Fruit fly (Drosophila melanogaster) whole organism, embryonic: ENCODE results near the gene CG43938.

Experiments used
- Atf3 ChIP-seq: fragments of 200-800 bp; sonication (Bioruptor generic); optimal IDR thresholded peaks from 3 replicates; lab custom pipeline; 2016; ENCODE audit warnings: missing biosample characterization, missing genetic modification characterization
- Awh ChIP-seq: fragments of 200-800 bp; sonication (Bioruptor generic); IDR thresholded peaks from 2 replicates; pipeline ENCODE4, ENCODE4 v1.3.6; 2022; ENCODE audit warnings: missing biosample characterization, missing genetic modification characterization
- CG10462 ChIP-seq: fragments of 200-800 bp; sonication (Bioruptor generic); optimal IDR thresholded peaks from 2 replicates; lab custom pipeline; 2016; ENCODE audit warnings: missing biosample characterization, missing genetic modification characterization
- CG11398 ChIP-seq: fragments of 200-800 bp; sonication (Bioruptor generic); optimal IDR thresholded peaks from 2 replicates; lab custom pipeline; 2016; ENCODE audit warnings: missing biosample characterization, missing genetic modification characterization
- CG12071 ChIP-seq: fragments of 200-800 bp; sonication (Bioruptor generic); optimal IDR thresholded peaks from 3 replicates; lab custom pipeline; 2018; ENCODE audit warnings: missing biosample characterization, mild to moderate bottlenecking, missing genetic modification characterization
- CG13624 ChIP-seq: fragments of 200-800 bp; sonication (Bioruptor generic); optimal IDR thresholded peaks from 2 replicates; lab custom pipeline; 2016; ENCODE audit warnings: missing biosample characterization, missing genetic modification characterization
- CG14014 ChIP-seq: fragments of 200-800 bp; sonication (Bioruptor generic); IDR thresholded peaks from 2 replicates; pipeline ENCODE4 v1.3.6; 2022; ENCODE audit warnings: missing biosample characterization, missing genetic modification characterization
- CG14050 ChIP-seq: fragments of 200-800 bp; sonication (Bioruptor generic); IDR thresholded peaks from 3 replicates; pipeline ENCODE4 v1.3.6; 2022; ENCODE audit warnings: missing biosample characterization, missing genetic modification characterization
- CG14667 ChIP-seq: fragments of 200-800 bp; sonication (Bioruptor generic); IDR thresholded peaks from 2 replicates; pipeline ENCODE4 v1.3.6; 2022; ENCODE audit warnings: missing biosample characterization, missing genetic modification characterization
- CG14860 ChIP-seq: fragments of 200-800 bp; sonication (Bioruptor generic); IDR thresholded peaks from 3 replicates; pipeline ENCODE4 v1.3.6; 2022; ENCODE audit warnings: missing biosample characterization, missing genetic modification characterization; ENCODE audit not compliant: partially characterized antibody
- CG15696 ChIP-seq: fragments of 200-800 bp; sonication (Bioruptor generic); optimal IDR thresholded peaks from 2 replicates; lab custom pipeline; 2019; ENCODE audit warnings: missing biosample characterization, mild to moderate bottlenecking, missing genetic modification characterization, moderate library complexity
- CG16779 ChIP-seq: fragments of 200-800 bp; sonication (Bioruptor generic); IDR thresholded peaks from 2 replicates; pipeline ENCODE4 v1.3.6; 2022; ENCODE audit warnings: missing biosample characterization, missing genetic modification characterization
- CG17612 ChIP-seq: fragments of 200-800 bp; sonication (Bioruptor generic); IDR thresholded peaks from 2 replicates; pipeline ENCODE4 v1.3.6; 2022; ENCODE audit warnings: missing biosample characterization, missing genetic modification characterization
- CG18011 ChIP-seq: fragments of 200-800 bp; sonication (Bioruptor generic); optimal IDR thresholded peaks from 2 replicates; lab custom pipeline; 2017; ENCODE audit warnings: missing biosample characterization, missing genetic modification characterization, mild to moderate bottlenecking, moderate library complexity, missing genotype
- CG18476 ChIP-seq: fragments of 200-800 bp; sonication (Bioruptor generic); optimal IDR thresholded peaks from 2 replicates; lab custom pipeline; 2016; ENCODE audit warnings: missing biosample characterization, mild to moderate bottlenecking, missing genetic modification characterization
- CG30431 ChIP-seq: fragments of 200-800 bp; sonication (Bioruptor generic); optimal IDR thresholded peaks from 2 replicates; lab custom pipeline; 2017; ENCODE audit warnings: missing biosample characterization, missing genetic modification characterization
- CG3065 ChIP-seq: fragments of 200-800 bp; sonication (Bioruptor generic); optimal IDR thresholded peaks from 2 replicates; lab custom pipeline; 2016; ENCODE audit warnings: missing biosample characterization, missing genetic modification characterization
- CG32772 ChIP-seq: fragments of 200-800 bp; sonication (Bioruptor generic); IDR thresholded peaks from 2 replicates; pipeline ENCODE4 v1.3.6; 2022; ENCODE audit warnings: missing biosample characterization, missing genetic modification characterization
- CG33213 ChIP-seq: fragments of 200-800 bp; sonication (Bioruptor generic); optimal IDR thresholded peaks from 3 replicates; lab custom pipeline; 2016; ENCODE audit warnings: missing biosample characterization, missing genetic modification characterization
- CG3407 ChIP-seq: fragments of 200-800 bp; sonication (Bioruptor generic); optimal IDR thresholded peaks from 2 replicates; lab custom pipeline; 2018; ENCODE audit warnings: missing biosample characterization, mild to moderate bottlenecking, missing genetic modification characterization
- CG3726 ChIP-seq: fragments of 200-800 bp; sonication (Bioruptor generic); IDR thresholded peaks from 3 replicates; pipeline ENCODE4, ENCODE4 v1.3.6; 2022; ENCODE audit warnings: missing biosample characterization, missing genetic modification characterization
- CG4617 ChIP-seq: fragments of 200-800 bp; sonication (Bioruptor generic); optimal IDR thresholded peaks from 3 replicates; lab custom pipeline; 2016; ENCODE audit warnings: missing biosample characterization, missing genetic modification characterization, borderline replicate concordance
- CG6175 ChIP-seq: fragments of 200-800 bp; sonication (Bioruptor generic); IDR thresholded peaks from 3 replicates; pipeline ENCODE4 v1.3.6; 2022; ENCODE audit warnings: missing biosample characterization, missing genetic modification characterization
- CG6272 ChIP-seq: fragments of 200-800 bp; sonication (Bioruptor generic); IDR thresholded peaks from 2 replicates; pipeline ENCODE4 v1.3.6; 2022; ENCODE audit warnings: missing biosample characterization, missing genetic modification characterization
- CG7372 ChIP-seq: fragments of 200-800 bp; sonication (Bioruptor generic); IDR thresholded peaks from 2 replicates; pipeline ENCODE4 v1.3.6; 2022; ENCODE audit warnings: missing biosample characterization, missing genetic modification characterization
- Dbx ChIP-seq: fragments of 200-800 bp; sonication (Bioruptor generic); IDR thresholded peaks from 3 replicates; pipeline ENCODE4 v1.3.6; 2022; ENCODE audit warnings: missing biosample characterization, missing genetic modification characterization
- HLH4C ChIP-seq: fragments of 200-800 bp; sonication (Bioruptor generic); IDR thresholded peaks from 3 replicates; pipeline ENCODE4 v1.3.6; 2022; ENCODE audit warnings: missing biosample characterization, missing genetic modification characterization; ENCODE audit not compliant: partially characterized antibody
- MESR4 ChIP-seq: fragments of 200-800 bp; sonication (Bioruptor generic); optimal IDR thresholded peaks from 2 replicates; lab custom pipeline; 2018; ENCODE audit warnings: missing biosample characterization, mild to moderate bottlenecking, missing genetic modification characterization, moderate library complexity
- Neu2 ChIP-seq: fragments of 200-800 bp; sonication (Bioruptor generic); optimal IDR thresholded peaks from 3 replicates; lab custom pipeline; 2016; ENCODE audit warnings: missing biosample characterization, missing genetic modification characterization, borderline replicate concordance
- NfI ChIP-seq: fragments of 200-800 bp; sonication (Bioruptor generic); optimal IDR thresholded peaks from 3 replicates; lab custom pipeline; 2018; ENCODE audit warnings: missing biosample characterization, mild to moderate bottlenecking, missing genetic modification characterization, moderate library complexity
- bbx ChIP-seq: fragments of 200-800 bp; sonication (Bioruptor generic); IDR thresholded peaks from 2 replicates; pipeline ENCODE4 v1.3.6; 2022; ENCODE audit warnings: missing biosample characterization, missing genetic modification characterization; ENCODE audit not compliant: partially characterized antibody
- bsh ChIP-seq, 2 experiments: fragments of 200-800 bp; sonication (Bioruptor generic); optimal IDR thresholded peaks; 2 replicates each; lab custom pipeline; 2017 to 2018; ENCODE audit warnings: mild to moderate bottlenecking in 2 of 2, missing biosample characterization in 2 of 2, missing genetic modification characterization in 2 of 2, moderate library complexity in 1 of 2
- croc ChIP-seq: fragments of 200-800 bp; sonication (Bioruptor generic); conservative IDR thresholded peaks from 3 replicates; pipeline ENCODE4 v1.3.6; 2022; ENCODE audit warnings: missing biosample characterization, missing genetic modification characterization
- crp ChIP-seq, 2 experiments: fragments of 200-800 bp; sonication (Bioruptor generic); optimal IDR thresholded peaks; 2 replicates in 1 of 2; 3 replicates in 1 of 2; lab custom pipeline; 2017; ENCODE audit warnings: missing biosample characterization in 2 of 2, missing genetic modification characterization in 2 of 2, mild to moderate bottlenecking in 1 of 2, moderate library complexity in 1 of 2
- eve ChIP-seq, 2 experiments: fragments of >200 bp; optimal IDR thresholded peaks; 2 replicates each; lab custom pipeline; 2017; ENCODE audit warnings: missing biosample characterization in 2 of 2, missing genetic modification characterization in 2 of 2
- ewg ChIP-seq: fragments of 200-800 bp; sonication (Bioruptor generic); optimal IDR thresholded peaks from 3 replicates; lab custom pipeline; 2017; ENCODE audit warnings: mild to moderate bottlenecking, missing biosample characterization, missing genetic modification reagents, missing genetic modification characterization
- eyg ChIP-seq: fragments of 200-800 bp; sonication (Bioruptor generic); optimal IDR thresholded peaks from 3 replicates; lab custom pipeline; 2016; ENCODE audit warnings: missing biosample characterization, missing genetic modification characterization
- fd64A ChIP-seq: fragments of 200-800 bp; sonication (Bioruptor generic); optimal IDR thresholded peaks from 3 replicates; lab custom pipeline; 2018; ENCODE audit warnings: missing biosample characterization, mild to moderate bottlenecking, missing genetic modification characterization
- gcm2 ChIP-seq: fragments of 200-800 bp; sonication (Bioruptor generic); optimal IDR thresholded peaks from 2 replicates; lab custom pipeline; 2016; ENCODE audit warnings: missing biosample characterization, missing genetic modification characterization
- ham ChIP-seq: fragments of 200-800 bp; sonication (Bioruptor generic); IDR thresholded peaks from 2 replicates; pipeline ENCODE4 v1.3.6; 2022; ENCODE audit warnings: missing biosample characterization, missing genetic modification characterization
- kay ChIP-seq: fragments of 200-800 bp; sonication (Bioruptor generic); optimal IDR thresholded peaks from 2 replicates; lab custom pipeline; 2016; ENCODE audit warnings: missing biosample characterization, missing genetic modification characterization
- lilli ChIP-seq: fragments of 200-800 bp; sonication (Bioruptor generic); optimal IDR thresholded peaks from 3 replicates; lab custom pipeline; 2016; ENCODE audit warnings: missing biosample characterization, missing genetic modification characterization
- mam ChIP-seq: fragments of 200-800 bp; sonication (Bioruptor generic); optimal IDR thresholded peaks from 3 replicates; lab custom pipeline; 2016; ENCODE audit warnings: missing biosample characterization, missing genetic modification characterization
- seq ChIP-seq: fragments of 200-800 bp; sonication (Bioruptor generic); IDR thresholded peaks from 2 replicates; pipeline ENCODE4 v1.3.6; 2022; ENCODE audit warnings: missing biosample characterization, missing genetic modification characterization
- sna ChIP-seq: fragments of 200-800 bp; sonication (Bioruptor generic); IDR thresholded peaks from 2 replicates; pipeline ENCODE4 v1.3.6; 2022; ENCODE audit warnings: missing biosample characterization, missing genetic modification characterization; ENCODE audit not compliant: partially characterized antibody
- sr ChIP-seq: fragments of 200-800 bp; sonication (Bioruptor generic); IDR thresholded peaks from 3 replicates; pipeline ENCODE4 v1.3.6; 2022; ENCODE audit warnings: missing biosample characterization, missing genetic modification characterization
- tin ChIP-seq: fragments of 200-800 bp; sonication (Bioruptor generic); optimal IDR thresholded peaks from 3 replicates; lab custom pipeline; 2016; ENCODE audit warnings: missing biosample characterization, missing genetic modification characterization
- tio ChIP-seq: fragments of 200-800 bp; sonication (Bioruptor generic); optimal IDR thresholded peaks from 2 replicates; lab custom pipeline; 2017; ENCODE audit warnings: missing biosample characterization, missing genetic modification characterization, inconsistent platforms
- z ChIP-seq: fragments of 200-800 bp; sonication (Bioruptor generic); IDR thresholded peaks from 3 replicates; pipeline ENCODE4 v1.3.6; 2022; ENCODE audit warnings: missing biosample characterization, missing genetic modification characterization

Gene CG43938

DNA sequence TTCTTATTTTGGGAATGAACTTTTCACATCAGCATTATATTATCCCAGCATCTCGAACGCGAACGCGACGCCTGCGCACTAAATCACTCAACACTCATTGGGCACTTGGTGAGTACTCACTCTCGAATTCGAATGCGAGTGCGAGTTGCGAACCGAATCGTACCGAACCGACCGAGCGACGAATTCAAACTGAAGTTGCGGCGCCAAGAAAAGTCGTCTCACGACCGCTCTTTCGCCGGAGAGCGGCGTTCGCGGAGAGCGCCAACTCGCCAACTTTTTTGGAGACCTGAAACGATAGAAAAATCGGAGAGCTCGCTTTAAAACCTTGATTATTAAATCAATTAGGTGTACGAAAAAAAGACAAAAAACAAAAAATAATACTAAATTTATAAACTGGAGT, 21.5 kb upstream of the CG43938 start (continued):
- TF ChIP-seq CG7372 (GFP tag; lab: Robert Waterston, UW) (no peak), CG13624 (GFP tag; lab: Kevin White, UChicago) (no peak), CG6175 (GFP tag; lab: Robert Waterston, UW) (no peak), CG14014 (no peak), Dbx (GFP tag; lab: Robert Waterston, UW) (no peak), CG16779 (no peak), ewg (peak; percentile 65), CG33213 (GFP tag; lab: Kevin White, UChicago) (no peak), crp (GFP tag; optimal IDR thresholded peaks at IDR 0.05; lab: Kevin White, UChicago) (no peak), CG3407 (no peak), bbx (GFP tag; lab: Robert Waterston, UW) (peak; percentile 36; the same call in 1 of the 2 replicates), kay (GFP tag; lab: Kevin White, UChicago) (no peak), MESR4 (GFP tag; lab: Kevin White, UChicago) (no peak), tin (GFP tag; lab: Kevin White, UChicago) (no peak), CG6272 (GFP tag; lab: Robert Waterston, UW) (no peak), seq (no peak), CG14667 (GFP tag; lab: Robert Waterston, UW) (no peak), CG4617 (GFP tag; lab: Kevin White, UChicago) (no peak), CG30431 (GFP tag; lab: Kevin White, UChicago) (no peak), sr (GFP tag; lab: Robert Waterston, UW) (0 out of 3 replicates have a peak, but pooled peaks have one; percentile 29), CG11398 (GFP tag; lab: Kevin White, UChicago) (no peak), HLH4C (GFP tag; lab: Robert Waterston, UW) (no peak), CG12071 (no peak), eve (GFP tag; optimal IDR thresholded peaks at IDR 0.05; lab: Kevin White, UChicago) (no peak), z (GFP tag; lab: Robert Waterston, UW) (peak; percentile 61; the same call in 1 of the 3 replicates), CG32772 (no peak), Awh (GFP tag; lab: Robert Waterston, UW) (no peak), NfI (GFP tag; lab: Kevin White, UChicago) (no peak), croc (GFP tag; lab: Robert Waterston, UW) (no peak), eyg (GFP tag; lab: Kevin White, UChicago) (no peak), CG17612 (GFP tag; lab: Robert Waterston, UW) (no peak), CG18476 (no peak), mam (GFP tag; lab: Kevin White, UChicago) (no peak), CG14860 (GFP tag; lab: Robert Waterston, UW) (no peak), CG10462 (GFP tag; lab: Kevin White, UChicago) (no peak), Neu2 (GFP tag; lab: Kevin White, UChicago) (no peak), lilli (GFP tag; lab: Kevin White, UChicago) (no peak), gcm2 (no peak), fd64A (GFP tag; lab: Kevin White, UChicago) (no peak), ham (GFP tag; lab: Robert Waterston, UW) (no peak), sna (GFP tag; lab: Robert Waterston, UW) (0 out of 2 replicates have a peak, but pooled peaks have one; percentile 43), tio (GFP tag; lab: Kevin White, UChicago) (no peak), CG3726 (GFP tag; lab: Robert Waterston, UW) (no peak), CG14050 (no peak), Atf3 (GFP tag; lab: Kevin White, UChicago) (no peak), bsh (GFP tag; optimal IDR thresholded peaks at IDR 0.05; lab: Kevin White, UChicago) (no peak), CG3065 (no peak), CG15696 (tag; lab: Kevin White, UChicago) (no peak), CG18011 (GFP tag; lab: Kevin White, UChicago) (no peak)
